1 worm cellular context compared by ENCODE assay signal in genomic region chrX:4285669-4286174, ce11.
TF ChIP-seq lines count a peak whose summit lies in the region.

cka-2 (plus strand) TSS chrX:4286124.

TF ChIP-seq in whole organism, L1 larva, 84 proteins besides CTCF, POLR2A, EP300 and RAD21 (continued from another document):
- TF ChIP-seq ceh-82 (tag; optimal IDR thresholded peaks at IDR 0.05; lab: Kevin White, UChicago) (peak in 1 of 3 experiments; percentile 23), pqm-1 (tag; optimal IDR thresholded peaks at IDR 0.05; lab: Kevin White, UChicago) (no peak), hlh-17 (GFP tag; optimal IDR thresholded peaks at IDR 0.05; lab: Kevin White, UChicago; ENCODE audit: borderline replicate concordance) (no peak), snpc-4 (tag; optimal IDR thresholded peaks at IDR 0.05; lab: Kevin White, UChicago) (no peak), C04F5.9 (tag; optimal IDR thresholded peaks at IDR 0.05; lab: Kevin White, UChicago) (no peak), nhr-47 (tag; optimal IDR thresholded peaks at IDR 0.05; lab: Kevin White, UChicago) (no peak), skn-1 (tag; optimal IDR thresholded peaks at IDR 0.05; lab: Kevin White, UChicago) (no peak), C16A3.4 (tag; optimal IDR thresholded peaks at IDR 0.05; lab: Kevin White, UChicago) (no peak), nhr-71 (tag; optimal IDR thresholded peaks at IDR 0.05; lab: Kevin White, UChicago) (peak; percentile 8), dpl-1 (GFP tag; optimal IDR thresholded peaks at IDR 0.05; lab: Kevin White, UChicago) (no peak), tlp-1 (tag; optimal IDR thresholded peaks at IDR 0.05; lab: Kevin White, UChicago) (no peak), lin-15B (tag; optimal IDR thresholded peaks at IDR 0.05; lab: Kevin White, UChicago) (no peak), nhr-85 (tag; lab: Kevin White, UChicago) (no peak), grh-1 (GFP tag; IDR thresholded peaks at IDR 0.05; lab: Robert Waterston, UW) (no peak), hlh-4 (tag; optimal IDR thresholded peaks at IDR 0.05; lab: Kevin White, UChicago) (no peak), aha-1 (tag; optimal IDR thresholded peaks at IDR 0.05; lab: Kevin White, UChicago) (no peak), ceh-8 (GFP tag; optimal IDR thresholded peaks at IDR 0.05; lab: Kevin White, UChicago) (no peak), lin-14 (GFP tag; optimal IDR thresholded peaks at IDR 0.05; lab: Kevin White, UChicago) (peak; percentile 67), tbx-2 (tag; optimal IDR thresholded peaks at IDR 0.05; lab: Kevin White, UChicago) (no peak)
